Fruit fly (Drosophila melanogaster) whole organism, embryonic: Measurements from ENCODE around the gene CG34180.
A peak's percentile ranks its signal among the peaks of the same experiment; 100 is the strongest.

Experiments
- Blimp-1 ChIP-seq: fragments of 200-800 bp; sonication (Bioruptor generic); optimal IDR thresholded peaks from 3 replicates; lab custom pipeline; 2018; ENCODE audit warnings: missing biosample characterization, missing genetic modification characterization, mild to moderate bottlenecking, moderate library complexity, missing genetic modification reagents
- CG11695 ChIP-seq: fragments of 200-800 bp; sonication (Bioruptor generic); IDR thresholded peaks from 3 replicates; pipeline ENCODE4 v1.3.6; 2022; ENCODE audit warnings: missing biosample characterization, missing genetic modification characterization
- CG12071 ChIP-seq: fragments of 200-800 bp; sonication (Bioruptor generic); optimal IDR thresholded peaks from 3 replicates; lab custom pipeline; 2018; ENCODE audit warnings: missing biosample characterization, mild to moderate bottlenecking, missing genetic modification characterization
- CG12659 ChIP-seq: fragments of 200-800 bp; sonication (Bioruptor generic); optimal IDR thresholded peaks from 3 replicates; lab custom pipeline; 2017; ENCODE audit warnings: mild to moderate bottlenecking, missing biosample characterization, missing genetic modification reagents, missing genetic modification characterization
- CG12744 ChIP-seq: fragments of 200-800 bp; sonication (Bioruptor generic); optimal IDR thresholded peaks from 2 replicates; lab custom pipeline; 2016; ENCODE audit warnings: missing biosample characterization, missing genetic modification characterization
- CG13123 ChIP-seq: fragments of 200-800 bp; sonication (Bioruptor generic); optimal IDR thresholded peaks from 2 replicates; lab custom pipeline; 2016; ENCODE audit warnings: missing biosample characterization, missing genetic modification characterization
- CG13894 ChIP-seq: fragments of 200-800 bp; sonication (Bioruptor generic); optimal IDR thresholded peaks from 3 replicates; lab custom pipeline; 2018; ENCODE audit warnings: missing biosample characterization, mild to moderate bottlenecking, missing genetic modification characterization, moderate library complexity
- CG14710 ChIP-seq: fragments of 200-800 bp; sonication (Bioruptor generic); optimal IDR thresholded peaks from 3 replicates; lab custom pipeline; 2019; ENCODE audit warnings: missing biosample characterization, mild to moderate bottlenecking, missing genetic modification characterization, moderate library complexity
- CG16815 ChIP-seq: fragments of 200-800 bp; sonication (Bioruptor generic); optimal IDR thresholded peaks from 3 replicates; lab custom pipeline; 2017; ENCODE audit warnings: missing biosample characterization, mild to moderate bottlenecking, missing genetic modification characterization
- CG18262 ChIP-seq: fragments of 200-800 bp; optimal IDR thresholded peaks from 3 replicates; lab custom pipeline; 2019; ENCODE audit warnings: missing biosample characterization, mild to moderate bottlenecking, missing genetic modification characterization, moderate library complexity
- CG31224 ChIP-seq: fragments of 200-800 bp; sonication (Bioruptor generic); IDR thresholded peaks from 2 replicates; pipeline ENCODE4 v1.3.6; 2022; ENCODE audit warnings: missing biosample characterization, missing genetic modification characterization
- CG5245 ChIP-seq: fragments of 200-800 bp; sonication (Bioruptor generic); optimal IDR thresholded peaks from 3 replicates; lab custom pipeline; 2016; ENCODE audit warnings: missing biosample characterization, missing genetic modification characterization
- CG6272 ChIP-seq: fragments of 200-800 bp; sonication (Bioruptor generic); IDR thresholded peaks from 2 replicates; pipeline ENCODE4 v1.3.6; 2022; ENCODE audit warnings: missing biosample characterization, missing genetic modification characterization
- CG6791 ChIP-seq: fragments of 200-800 bp; sonication (Bioruptor generic); IDR thresholded peaks from 3 replicates; pipeline ENCODE4 v1.3.6; 2022; ENCODE audit warnings: missing biosample characterization, missing genetic modification characterization; ENCODE audit not compliant: partially characterized antibody
- CG8290 ChIP-seq, 3 experiments: fragments of 200-800 bp; sonication (Bioruptor generic); optimal IDR thresholded peaks; 2 replicates each; lab custom pipeline; 2016 to 2019; ENCODE audit warnings: missing biosample characterization in 3 of 3, missing genetic modification characterization in 3 of 3, mild to moderate bottlenecking in 2 of 3, moderate library complexity in 1 of 3
- CG8765 ChIP-seq: fragments of 200-800 bp; sonication (Bioruptor generic); IDR thresholded peaks from 2 replicates; pipeline ENCODE4 v1.3.6; 2022; ENCODE audit warnings: missing biosample characterization, missing genetic modification characterization
- Deaf1 ChIP-seq: fragments of 200-800 bp; optimal IDR thresholded peaks from 3 replicates; lab custom pipeline; 2019; ENCODE audit warnings: missing biosample characterization, mild to moderate bottlenecking, missing genetic modification characterization, moderate library complexity
- Dll ChIP-seq: fragments of 200-800 bp; sonication (Bioruptor generic); IDR thresholded peaks from 4 replicates; pipeline ENCODE4 v1.3.6; 2022; ENCODE audit warnings: missing biosample characterization, missing genetic modification characterization; ENCODE audit not compliant: partially characterized antibody
- Eip74EF ChIP-seq, 2 experiments: fragments of 200-800 bp in 1 of 2; fragments of >200 bp in 1 of 2; sonication (Bioruptor generic) in 1 of 2; optimal IDR thresholded peaks; 2 replicates each; lab custom pipeline; 2017 to 2019; ENCODE audit warnings: missing biosample characterization in 2 of 2, missing genetic modification characterization in 2 of 2, mild to moderate bottlenecking in 1 of 2, moderate library complexity in 1 of 2
- GATAe ChIP-seq: fragments of 200-800 bp; sonication (Bioruptor generic); conservative IDR thresholded peaks from 2 replicates; pipeline ENCODE4 v1.3.6; 2022; ENCODE audit warnings: missing biosample characterization, missing genetic modification characterization
- Gug ChIP-seq: fragments of 200-800 bp; sonication (Bioruptor generic); IDR thresholded peaks from 4 replicates; pipeline ENCODE4 v1.3.6; 2022; ENCODE audit warnings: missing biosample characterization, missing genetic modification characterization
- Jarid2 ChIP-seq: fragments of 200-800 bp; sonication (Bioruptor generic); optimal IDR thresholded peaks from 3 replicates; lab custom pipeline; 2017; ENCODE audit warnings: mild to moderate bottlenecking, missing biosample characterization, missing genetic modification reagents, missing genetic modification characterization
- Lhr ChIP-seq: fragments of 200-800 bp; sonication (Bioruptor generic); optimal IDR thresholded peaks from 3 replicates; lab custom pipeline; 2017; ENCODE audit warnings: mild to moderate bottlenecking, missing biosample characterization, missing genetic modification reagents, missing genetic modification characterization
- Max ChIP-seq: fragments of 200-800 bp; sonication (Bioruptor generic); optimal IDR thresholded peaks from 2 replicates; lab custom pipeline; 2016; ENCODE audit warnings: missing biosample characterization, mild to moderate bottlenecking, missing genetic modification characterization
- Ravus ChIP-seq: fragments of 200-800 bp; sonication (Bioruptor generic); IDR thresholded peaks from 2 replicates; pipeline ENCODE4 v1.3.6; 2022; ENCODE audit warnings: missing biosample characterization, missing genetic modification characterization
- Sry-δ ChIP-seq: fragments of 200-800 bp; sonication (Bioruptor generic); optimal IDR thresholded peaks from 2 replicates; lab custom pipeline; 2016; ENCODE audit warnings: missing biosample characterization, missing genetic modification characterization
- Trl ChIP-seq, 3 experiments: fragments of >200 bp in 2 of 3; fragments of 200-800 bp in 1 of 3; sonication (Bioruptor generic) in 1 of 3; optimal IDR thresholded peaks; 2 replicates in 1 of 3; 3 replicates in 2 of 3; lab custom pipeline; 2016 to 2017; ENCODE audit warnings: missing biosample characterization in 1 of 3, missing genetic modification characterization in 1 of 3
- abd-A ChIP-seq: fragments of 200-800 bp; sonication (Bioruptor generic); optimal IDR thresholded peaks from 3 replicates; lab custom pipeline; 2019; ENCODE audit warnings: missing biosample characterization, mild to moderate bottlenecking, missing genetic modification characterization, moderate library complexity
- amos ChIP-seq: fragments of 200-800 bp; sonication (Bioruptor generic); IDR thresholded peaks from 2 replicates; pipeline ENCODE4 v1.3.6; 2022; ENCODE audit warnings: missing biosample characterization, missing genetic modification characterization; ENCODE audit not compliant: partially characterized antibody
- bcd ChIP-seq: fragments of 200-800 bp; sonication (Bioruptor generic); optimal IDR thresholded peaks from 2 replicates; lab custom pipeline; 2017; ENCODE audit warnings: missing biosample characterization, mild to moderate bottlenecking, missing genetic modification characterization
- chinmo ChIP-seq: fragments of 200-800 bp; sonication (Bioruptor generic); IDR thresholded peaks from 4 replicates; pipeline ENCODE4 v1.3.6; 2022; ENCODE audit warnings: missing biosample characterization, missing genetic modification characterization; ENCODE audit not compliant: partially characterized antibody
- emc ChIP-seq: fragments of 200-800 bp; sonication (Bioruptor generic); optimal IDR thresholded peaks from 2 replicates; lab custom pipeline; 2016; ENCODE audit warnings: missing biosample characterization, missing genetic modification characterization
- ems ChIP-seq: fragments of 200-800 bp; sonication (Bioruptor generic); optimal IDR thresholded peaks from 3 replicates; lab custom pipeline; 2016; ENCODE audit warnings: missing biosample characterization, missing genetic modification characterization
- exex ChIP-seq: fragments of 200-800 bp; sonication (Bioruptor generic); optimal IDR thresholded peaks from 4 replicates; lab custom pipeline; 2018; ENCODE audit warnings: missing biosample characterization, mild to moderate bottlenecking, missing genetic modification characterization, moderate library complexity
- fu2 ChIP-seq: fragments of 200-800 bp; sonication (Bioruptor generic); optimal IDR thresholded peaks from 2 replicates; lab custom pipeline; 2016; ENCODE audit warnings: missing biosample characterization, missing genetic modification characterization
- gcm2 ChIP-seq: fragments of 200-800 bp; sonication (Bioruptor generic); optimal IDR thresholded peaks from 2 replicates; lab custom pipeline; 2016; ENCODE audit warnings: missing biosample characterization, missing genetic modification characterization
- her ChIP-seq: fragments of 200-800 bp; sonication (Bioruptor generic); optimal IDR thresholded peaks from 2 replicates; lab custom pipeline; 2016; ENCODE audit warnings: missing biosample characterization, missing genetic modification characterization
- kay ChIP-seq: fragments of 200-800 bp; sonication (Bioruptor generic); optimal IDR thresholded peaks from 2 replicates; lab custom pipeline; 2016; ENCODE audit warnings: missing biosample characterization, missing genetic modification characterization
- nmo ChIP-seq: fragments of 200-800 bp; sonication (Bioruptor generic); optimal IDR thresholded peaks from 2 replicates; lab custom pipeline; 2018; ENCODE audit warnings: missing biosample characterization, mild to moderate bottlenecking, missing genetic modification characterization, moderate library complexity
- pfk ChIP-seq: fragments of 200-800 bp; sonication (Bioruptor generic); optimal IDR thresholded peaks from 2 replicates; lab custom pipeline; 2018; ENCODE audit warnings: missing biosample characterization, mild to moderate bottlenecking, missing genetic modification characterization, moderate library complexity
- prd ChIP-seq, 3 experiments: fragments of >200 bp in 2 of 3; fragments of 200-800 bp in 1 of 3; sonication (Bioruptor generic) in 1 of 3; optimal IDR thresholded peaks in 2 of 3; IDR thresholded peaks in 1 of 3; 2 replicates in 2 of 3; 3 replicates in 1 of 3; pipeline versions ENCODE4 v1.3.6 to Lab custom; 2017 to 2022; ENCODE audit warnings: missing biosample characterization in 1 of 3, missing genetic modification characterization in 1 of 3
- ro ChIP-seq: fragments of 200-800 bp; sonication (Bioruptor generic); IDR thresholded peaks from 2 replicates; pipeline ENCODE4 v1.3.6; 2022; ENCODE audit warnings: missing biosample characterization, missing genetic modification characterization
- scrt ChIP-seq: fragments of 200-800 bp; sonication (Bioruptor generic); optimal IDR thresholded peaks from 2 replicates; lab custom pipeline; 2018; ENCODE audit warnings: missing biosample characterization, mild to moderate bottlenecking, missing genetic modification characterization, moderate library complexity
- stwl ChIP-seq: fragments of 200-800 bp; sonication (Bioruptor generic); optimal IDR thresholded peaks from 3 replicates; lab custom pipeline; 2018; ENCODE audit warnings: missing biosample characterization, mild to moderate bottlenecking, missing genetic modification characterization, moderate library complexity
- tgo ChIP-seq: fragments of 200-800 bp; sonication (Bioruptor generic); IDR thresholded peaks from 3 replicates; pipeline ENCODE4 v1.3.6; 2022; ENCODE audit warnings: missing biosample characterization, missing genetic modification characterization
- wek ChIP-seq: fragments of 200-800 bp; sonication (Bioruptor generic); optimal IDR thresholded peaks from 3 replicates; lab custom pipeline; 2018; ENCODE audit warnings: missing biosample characterization, mild to moderate bottlenecking, missing genetic modification characterization, moderate library complexity
- zfh1 ChIP-seq: fragments of 200-800 bp; sonication (Bioruptor generic); IDR thresholded peaks from 3 replicates; pipeline ENCODE4 v1.3.6; 2022; ENCODE audit warnings: missing biosample characterization, missing genetic modification characterization

Gene CG34180

dm6 chr2L:6100202-6100689 is 39.9 kb downstream of the CG34180 start, which contains the start of gene stai (continued):
- TF ChIP-seq CG6791 (GFP tag; lab: Robert Waterston, UW) (no peak), Dll (GFP tag; lab: Robert Waterston, UW) (0 out of 4 replicates have a peak, but pooled peaks have one; percentile 22), CG8765 (GFP tag; lab: Robert Waterston, UW) (no peak), emc (no peak), CG12744 (no peak), pfk (GFP tag; lab: Kevin White, UChicago) (no peak), bcd (no peak), wek (no peak), Eip74EF (GFP tag; optimal IDR thresholded peaks at IDR 0.05; lab: Kevin White, UChicago) (no peak), Lhr (GFP tag; lab: Kevin White, UChicago) (no peak), zfh1 (no peak), amos (GFP tag; lab: Robert Waterston, UW) (no peak), Gug (GFP tag; lab: Robert Waterston, UW) (no peak), tgo (no peak), CG16815 (GFP tag; lab: Kevin White, UChicago) (no peak), CG13123 (no peak), gcm2 (GFP tag; lab: Kevin White, UChicago) (no peak), stwl (tag; lab: Kevin White, UChicago) (no peak), CG14710 (no peak), prd (optimal IDR thresholded peaks at IDR 0.05; lab: Kevin White, UChicago) (no peak), prd (GFP tag; IDR thresholded peaks at IDR 0.05; lab: Robert Waterston, UW) (no peak)

- TF ChIP-seq CG12659 = no peak
- TF ChIP-seq nmo = no peak
- TF ChIP-seq CG6272 (GFP tag; lab: Robert Waterston, UW) = no peak
- TF ChIP-seq fu2 (GFP tag; lab: Kevin White, UChicago) = no peak
- no peak for TF ChIP-seq CG8765 (GFP tag; lab: Robert Waterston, UW)
- no peak for TF ChIP-seq CG12744
- TF ChIP-seq CG18262 (tag; lab: Kevin White, UChicago) = no peak
- TF ChIP-seq scrt (GFP tag; lab: Kevin White, UChicago) = peak; percentile 32
- no peak for TF ChIP-seq emc
- TF ChIP-seq exex (tag; lab: Kevin White, UChicago) = no peak
- peak; percentile 2 for TF ChIP-seq CG13894 (tag; lab: Kevin White, UChicago)
- no peak for TF ChIP-seq kay
- TF ChIP-seq CG12071 (GFP tag; lab: Kevin White, UChicago) = peak; percentile 19
- TF ChIP-seq Sry-δ (GFP tag; lab: Kevin White, UChicago) = no peak
- TF ChIP-seq ems (GFP tag; lab: Kevin White, UChicago) = no peak
- peak; percentile 94 for TF ChIP-seq Deaf1 (tag; lab: Kevin White, UChicago)
- no peak for TF ChIP-seq CG31224 (GFP tag; lab: Robert Waterston, UW)
- TF ChIP-seq Blimp-1 (GFP tag; lab: Kevin White, UChicago) = no peak
- no peak for TF ChIP-seq Ravus (GFP tag; lab: Robert Waterston, UW)
- no peak for TF ChIP-seq CG5245
- TF ChIP-seq chinmo (GFP tag; lab: Robert Waterston, UW) = 0 out of 4 replicates have a peak, but pooled peaks have one; percentile 31
- no peak for TF ChIP-seq her (GFP tag; lab: Kevin White, UChicago)
- TF ChIP-seq ro (GFP tag; lab: Robert Waterston, UW) = no peak
- TF ChIP-seq Max (GFP tag; lab: Kevin White, UChicago) = no peak
- peak; percentile 32 to 56 for TF ChIP-seq Trl (optimal IDR thresholded peaks at IDR 0.05; lab: Kevin White, UChicago)
- TF ChIP-seq Trl (GFP tag; optimal IDR thresholded peaks at IDR 0.05; lab: Kevin White, UChicago) = no peak
- TF ChIP-seq CG11695 (GFP tag; lab: Robert Waterston, UW) = no peak
- TF ChIP-seq Jarid2 = peak; percentile 38
- no peak for TF ChIP-seq CG8290 (GFP tag; optimal IDR thresholded peaks at IDR 0.05; lab: Kevin White, UChicago)
- peak in 1 of 2 experiments; percentile 12 for TF ChIP-seq CG8290 (tag; optimal IDR thresholded peaks at IDR 0.05; lab: Kevin White, UChicago)
- no peak for TF ChIP-seq GATAe
- TF ChIP-seq abd-A (tag; lab: Kevin White, UChicago) = peak; percentile 28
These were observed 49.1 kb downstream of the CG34180 start for dm6 chr2L:6109313-6109847.
